Worm (Caenorhabditis elegans) whole organism, L4 larva: ENCODE results near the gene cey-1.

Experiments used
- D1046.2 ChIP-seq: fragments of 200-800 bp; sonication (Bioruptor generic); IDR thresholded peaks from 2 replicates; pipeline ENCODE4 v1.3.6; 2022; ENCODE audit warnings: missing genetic modification characterization, missing compliant biosample characterization
- F10B5.3 ChIP-seq: sonication (generic microtip); optimal IDR thresholded peaks from 2 replicates; lab custom pipeline; 2016; ENCODE audit warnings: mild to moderate bottlenecking, missing genetic modification characterization, missing compliant biosample characterization
- F26F4.8 ChIP-seq: fragments of 200-800 bp; sonication (Bioruptor generic); conservative IDR thresholded peaks from 2 replicates; pipeline ENCODE4 v1.3.6; 2022; ENCODE audit warnings: missing genetic modification characterization, missing compliant biosample characterization
- F37D6.2 ChIP-seq: sonication (generic microtip); optimal IDR thresholded peaks from 2 replicates; lab custom pipeline; 2016; ENCODE audit warnings: mild to moderate bottlenecking, missing genetic modification characterization, missing compliant biosample characterization
- F44E2.7 ChIP-seq: fragments of 200-800 bp; sonication (Bioruptor generic); IDR thresholded peaks from 2 replicates; pipeline ENCODE4 v2.1.2; 2022; ENCODE audit warnings: missing genetic modification characterization, missing compliant biosample characterization
- T20F7.1 ChIP-seq: fragments of 200-800 bp; sonication (Bioruptor generic); optimal IDR thresholded peaks from 2 replicates; lab custom pipeline; 2018; ENCODE audit warnings: mild to moderate bottlenecking, missing genetic modification characterization, missing compliant biosample characterization
- T26A8.4 ChIP-seq: fragments of 200-800 bp; sonication (Bioruptor generic); IDR thresholded peaks from 2 replicates; pipeline ENCODE4 v1.3.6; 2022; ENCODE audit warnings: missing genetic modification characterization, missing compliant biosample characterization
- Y48G9A.11 ChIP-seq: fragments of 200-800 bp; sonication (Bioruptor generic); IDR thresholded peaks from 2 replicates; pipeline ENCODE4 v1.3.6; 2022; ENCODE audit warnings: missing genetic modification reagents, missing genetic modification characterization, missing compliant biosample characterization
- ZK337.2 ChIP-seq: fragments of 200-800 bp; sonication (Bioruptor generic); IDR thresholded peaks from 2 replicates; pipeline ENCODE4 v1.3.6; 2022; ENCODE audit warnings: missing genetic modification reagents, missing genetic modification characterization, missing compliant biosample characterization
- ama-1 ChIP-seq: fragments of 150-350 bp; optimal IDR thresholded peaks from 2 replicates; lab custom pipeline; 2014; ENCODE audit warnings: inconsistent platforms, mixed read lengths
- arid-1 ChIP-seq: fragments of 200-800 bp; sonication (Bioruptor generic); conservative IDR thresholded peaks from 2 replicates; pipeline ENCODE4 v1.3.6; 2022; ENCODE audit warnings: missing genetic modification reagents, missing genetic modification characterization, missing compliant biosample characterization
- attf-4 ChIP-seq: sonication (generic microtip); optimal IDR thresholded peaks from 3 replicates; lab custom pipeline; 2017; ENCODE audit warnings: missing biosample characterization, missing genetic modification characterization
- ceh-20 ChIP-seq: fragments of 200-800 bp; sonication (Bioruptor generic); IDR thresholded peaks from 2 replicates; pipeline ENCODE4 v1.3.6; 2022; ENCODE audit warnings: missing genetic modification reagents, missing genetic modification characterization, missing compliant biosample characterization
- ceh-32 ChIP-seq: sonication (generic microtip); optimal IDR thresholded peaks from 2 replicates; lab custom pipeline; 2016; ENCODE audit warnings: mild to moderate bottlenecking, missing genetic modification characterization, missing compliant biosample characterization; ENCODE audit not compliant: poor library complexity
- ces-1 ChIP-seq: fragments of 150-350 bp; sonication (generic microtip); optimal IDR thresholded peaks from 4 replicates; lab custom pipeline; 2014; ENCODE audit warnings: missing biosample characterization, missing genetic modification reagents, missing genetic modification characterization
- cey-2 ChIP-seq: sonication (generic microtip); optimal IDR thresholded peaks from 3 replicates; lab custom pipeline; 2017; ENCODE audit warnings: missing genetic modification characterization, mild to moderate bottlenecking, missing compliant biosample characterization, antibody characterized with exemption, borderline replicate concordance; ENCODE audit not compliant: insufficient read depth
- daf-19 ChIP-seq: fragments of 200-800 bp; sonication (Bioruptor generic); conservative IDR thresholded peaks from 2 replicates; pipeline ENCODE4 v1.3.6; 2022; ENCODE audit warnings: missing genetic modification characterization, missing compliant biosample characterization
- daf-8 ChIP-seq: fragments of 200-800 bp; sonication (Bioruptor generic); IDR thresholded peaks from 2 replicates; pipeline ENCODE4 v1.3.6; 2022; ENCODE audit warnings: missing genetic modification characterization, missing compliant biosample characterization
- dmd-6 ChIP-seq: fragments of 200-800 bp; sonication (Bioruptor generic); IDR thresholded peaks from 2 replicates; pipeline ENCODE4 v1.3.6; 2022; ENCODE audit warnings: missing genetic modification reagents, missing genetic modification characterization, missing compliant biosample characterization
- dmd-8 ChIP-seq: fragments of 200-800 bp; sonication (Bioruptor generic); IDR thresholded peaks from 2 replicates; pipeline ENCODE4 v1.3.6; 2022; ENCODE audit warnings: missing genetic modification characterization, missing compliant biosample characterization
- egl-27 ChIP-seq: sonication (generic microtip); optimal IDR thresholded peaks from 3 replicates; lab custom pipeline; 2017; ENCODE audit warnings: missing biosample characterization, missing genetic modification reagents, missing genetic modification characterization
- gei-8 ChIP-seq: fragments of 200-800 bp; sonication (Bioruptor generic); optimal IDR thresholded peaks from 2 replicates; lab custom pipeline; 2018; ENCODE audit warnings: mild to moderate bottlenecking, missing genetic modification characterization, missing compliant biosample characterization
- hlh-11 ChIP-seq: fragments of 200-800 bp; sonication (Bioruptor generic); optimal IDR thresholded peaks from 2 replicates; lab custom pipeline; 2018; ENCODE audit warnings: mild to moderate bottlenecking, missing genetic modification characterization, missing compliant biosample characterization
- lin-13 ChIP-seq: fragments of 150-350 bp; optimal IDR thresholded peaks from 2 replicates; lab custom pipeline; 2014; ENCODE audit warnings: missing biosample characterization, missing genetic modification reagents, missing genetic modification characterization
- lin-38 ChIP-seq: fragments of 200-800 bp; sonication (Bioruptor generic); IDR thresholded peaks from 2 replicates; pipeline ENCODE4 v1.3.6; 2022; ENCODE audit warnings: missing genetic modification reagents, missing genetic modification characterization, missing compliant biosample characterization
- lin-39 ChIP-seq: fragments of 150-350 bp; optimal IDR thresholded peaks from 2 replicates; lab custom pipeline; 2014; ENCODE audit warnings: missing biosample characterization, missing genetic modification reagents, missing genetic modification characterization
- lsy-2 ChIP-seq, 2 experiments: fragments of 150-350 bp in 1 of 2; sonication (generic microtip) in 1 of 2; optimal IDR thresholded peaks; 2 replicates each; lab custom pipeline; 2014 to 2017; ENCODE audit warnings: missing biosample characterization in 2 of 2, missing genetic modification characterization in 2 of 2
- madf-9 ChIP-seq: fragments of 200-800 bp; sonication (Bioruptor generic); conservative IDR thresholded peaks from 2 replicates; pipeline ENCODE4 v1.3.6; 2022; ENCODE audit warnings: missing genetic modification reagents, missing genetic modification characterization, missing compliant biosample characterization
- mdt-29 ChIP-seq: fragments of 200-800 bp; sonication (Bioruptor generic); IDR thresholded peaks from 2 replicates; pipeline ENCODE4 v1.3.6; 2022; ENCODE audit warnings: missing genetic modification reagents, missing genetic modification characterization, missing compliant biosample characterization
- mes-2 ChIP-seq: sonication (generic microtip); optimal IDR thresholded peaks from 2 replicates; lab custom pipeline; 2016; ENCODE audit warnings: missing genotype, mild to moderate bottlenecking, missing genetic modification characterization, missing compliant biosample characterization; ENCODE audit not compliant: poor library complexity, severe bottlenecking
- mxl-3 ChIP-seq: fragments of 200-800 bp; sonication (Bioruptor generic); optimal IDR thresholded peaks from 2 replicates; lab custom pipeline; 2018; ENCODE audit warnings: mild to moderate bottlenecking, missing genetic modification characterization, missing compliant biosample characterization
- nhr-10 ChIP-seq: fragments of 150-350 bp; optimal IDR thresholded peaks from 2 replicates; lab custom pipeline; 2014; ENCODE audit warnings: missing biosample characterization, missing genetic modification characterization
- nhr-102 ChIP-seq: sonication (generic microtip); optimal IDR thresholded peaks from 2 replicates; lab custom pipeline; 2016; ENCODE audit warnings: mild to moderate bottlenecking, missing genetic modification characterization, moderate library complexity, missing compliant biosample characterization
- nhr-237 ChIP-seq: sonication (generic microtip); optimal IDR thresholded peaks from 2 replicates; lab custom pipeline; 2017; ENCODE audit warnings: missing biosample characterization, missing genetic modification characterization
- nhr-42 ChIP-seq: fragments of 200-800 bp; sonication (Bioruptor generic); IDR thresholded peaks from 2 replicates; pipeline ENCODE4 v1.3.6; 2022; ENCODE audit warnings: missing genetic modification characterization, missing compliant biosample characterization
- nhr-48 ChIP-seq: sonication (generic microtip); optimal IDR thresholded peaks from 2 replicates; lab custom pipeline; 2016; ENCODE audit warnings: mild to moderate bottlenecking, missing genetic modification characterization, missing compliant biosample characterization
- nhr-76 ChIP-seq: fragments of 150-350 bp; optimal IDR thresholded peaks from 2 replicates; lab custom pipeline; 2014; ENCODE audit warnings: missing biosample characterization, missing genetic modification characterization
- pha-4 ChIP-seq, 2 experiments: fragments of 150-350 bp in 1 of 2; fragments of 200-800 bp in 1 of 2; sonication (Bioruptor generic) in 1 of 2; IDR thresholded peaks in 1 of 2; optimal IDR thresholded peaks in 1 of 2; 2 replicates each; pipeline versions ENCODE4 v1.3.6 to Lab custom; 2014 to 2022; ENCODE audit warnings: missing genetic modification characterization in 2 of 2, missing genetic modification reagents in 2 of 2, missing biosample characterization in 1 of 2, missing compliant biosample characterization in 1 of 2
- pqm-1 ChIP-seq: sonication (generic microtip); optimal IDR thresholded peaks from 2 replicates; lab custom pipeline; 2017; ENCODE audit warnings: missing biosample characterization, missing genetic modification characterization
- rbr-2 ChIP-seq: sonication (generic microtip); optimal IDR thresholded peaks from 2 replicates; lab custom pipeline; 2016; ENCODE audit warnings: missing genotype, missing genetic modification characterization, missing compliant biosample characterization
- saeg-2 ChIP-seq: fragments of 200-800 bp; sonication (Bioruptor generic); IDR thresholded peaks from 2 replicates; pipeline ENCODE4 v1.3.6; 2022; ENCODE audit warnings: missing genetic modification reagents, missing genetic modification characterization, missing compliant biosample characterization
- snpc-1.2 ChIP-seq: fragments of 200-800 bp; sonication (Bioruptor generic); IDR thresholded peaks from 2 replicates; pipeline ENCODE4 v1.3.6; 2022; ENCODE audit warnings: missing genetic modification reagents, missing genetic modification characterization, missing compliant biosample characterization
- spr-1 ChIP-seq: sonication (generic microtip); optimal IDR thresholded peaks from 2 replicates; lab custom pipeline; 2016; ENCODE audit warnings: mild to moderate bottlenecking, missing genetic modification characterization, missing compliant biosample characterization
- unc-130 ChIP-seq: sonication (generic microtip); optimal IDR thresholded peaks from 2 replicates; lab custom pipeline; 2016; ENCODE audit warnings: missing genetic modification reagents, missing genetic modification characterization, missing compliant biosample characterization
- unc-62 ChIP-seq, 3 experiments: fragments of 150-350 bp in 1 of 3; sonication (generic microtip); optimal IDR thresholded peaks in 2 of 3; peaks in 1 of 3; 1 replicate in 1 of 3; 2 replicates in 2 of 3; lab custom pipeline; 2014 to 2017; ENCODE audit warnings: missing biosample characterization in 3 of 3, missing genetic modification characterization in 3 of 3, missing genetic modification reagents in 3 of 3, missing genotype in 1 of 3
- vab-7 ChIP-seq: fragments of 200-800 bp; sonication (Bioruptor generic); IDR thresholded peaks from 2 replicates; pipeline ENCODE4 v1.3.6; 2022; ENCODE audit warnings: missing genetic modification reagents, missing genetic modification characterization, missing compliant biosample characterization
- zag-1 ChIP-seq: fragments of 150-350 bp; optimal IDR thresholded peaks from 2 replicates; lab custom pipeline; 2014; ENCODE audit warnings: missing biosample characterization, missing genetic modification characterization
- zfp-2 ChIP-seq: sonication (generic microtip); optimal IDR thresholded peaks from 2 replicates; lab custom pipeline; 2016; ENCODE audit warnings: mild to moderate bottlenecking, missing genetic modification characterization, missing compliant biosample characterization
- zfp-3 ChIP-seq: fragments of 200-800 bp; sonication (Bioruptor generic); conservative IDR thresholded peaks from 2 replicates; pipeline ENCODE4 v1.3.6; 2022; ENCODE audit warnings: missing genetic modification reagents, missing genetic modification characterization, missing compliant biosample characterization
- ztf-11 ChIP-seq: fragments of 150-350 bp; optimal IDR thresholded peaks from 2 replicates; lab custom pipeline; 2014; ENCODE audit warnings: missing biosample characterization, missing genetic modification characterization

Gene cey-1

DNA sequence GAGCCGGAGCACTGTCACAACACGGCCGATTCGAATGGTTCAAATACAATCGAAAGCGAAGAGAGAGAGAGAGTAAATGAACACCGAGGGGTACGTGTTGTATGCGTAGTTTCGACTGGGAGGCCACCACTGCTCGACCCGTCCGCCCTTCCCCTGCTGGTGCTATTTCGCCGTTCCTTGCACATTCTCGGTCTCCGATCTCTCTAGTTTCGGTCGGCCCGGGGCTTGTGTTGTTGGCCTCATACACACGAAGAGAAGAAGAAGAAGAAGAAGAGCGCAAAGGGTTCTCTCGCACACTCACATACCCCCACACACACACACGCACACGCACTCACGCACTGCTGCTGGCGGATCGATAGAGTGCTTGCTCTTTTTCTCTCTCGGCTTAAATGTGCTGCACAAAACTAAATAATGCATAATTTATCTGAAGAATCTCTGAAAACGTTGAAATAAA, 1.9 kb upstream of the cey-1 start:
- TF ChIP-seq attf-4 (tag; lab: Kevin White, UChicago) (no peak), T26A8.4 (GFP tag; lab: Robert Waterston, UW) (peak; percentile 62; the same call in 1 of the 2 replicates), ceh-20 (GFP tag; lab: Robert Waterston, UW) (0 out of 2 replicates have a peak, but pooled peaks have one; percentile 63), pha-4 (GFP tag; IDR thresholded peaks at IDR 0.05; lab: Robert Waterston, UW) (peak; percentile 75), pha-4 (tag; optimal IDR thresholded peaks at IDR 0.05; lab: Kevin White, UChicago) (no peak), mxl-3 (GFP tag; lab: Kevin White, UChicago) (peak; percentile 56), ztf-11 (tag; lab: Kevin White, UChicago) (no peak), daf-19 (GFP tag; lab: Robert Waterston, UW) (no peak), lin-13 (GFP tag; lab: Kevin White, UChicago) (peak; percentile 47), F44E2.7 (GFP tag; lab: Robert Waterston, UW) (no peak), unc-62 (GFP tag; optimal IDR thresholded peaks at IDR 0.05 in 1 of 2; lab: Kevin White, UChicago) (no peak), unc-62 (tag; optimal IDR thresholded peaks at IDR 0.05; lab: Kevin White, UChicago) (no peak), nhr-48 (peak; percentile 48), pqm-1 (tag; lab: Kevin White, UChicago) (no peak), nhr-76 (tag; lab: Kevin White, UChicago) (no peak), arid-1 (GFP tag; lab: Robert Waterston, UW) (peak; percentile 32; the same call in 1 of the 2 replicates), nhr-102 (peak; percentile 20), lin-39 (tag; lab: Kevin White, UChicago) (no peak), zfp-2 (no peak), F26F4.8 (GFP tag; lab: Robert Waterston, UW) (no peak), nhr-10 (no peak), zfp-3 (no peak), rbr-2 (tag; lab: Kevin White, UChicago) (peak; percentile 89), ZK337.2 (GFP tag; lab: Robert Waterston, UW) (no peak), dmd-6 (GFP tag; lab: Robert Waterston, UW) (peak; percentile 63), mdt-29 (GFP tag; lab: Robert Waterston, UW) (no peak), lin-38 (peak; percentile 52), nhr-42 (no peak), Y48G9A.11 (0 out of 2 replicates have a peak, but pooled peaks have one; percentile 20), gei-8 (GFP tag; lab: Kevin White, UChicago) (no peak), egl-27 (tag; lab: Kevin White, UChicago) (no peak), snpc-1.2 (GFP tag; lab: Robert Waterston, UW) (no peak), T20F7.1 (GFP tag; lab: Kevin White, UChicago) (peak; percentile 77), F37D6.2 (peak; percentile 42), lsy-2 (tag; optimal IDR thresholded peaks at IDR 0.05; lab: Kevin White, UChicago) (peak; percentile 54 to 75), madf-9 (GFP tag; lab: Robert Waterston, UW) (0 out of 2 replicates have a peak, but pooled peaks have one; percentile 13), mes-2 (tag; lab: Kevin White, UChicago) (peak; percentile 62), unc-130 (GFP tag; lab: Kevin White, UChicago) (no peak), ces-1 (GFP tag; lab: Kevin White, UChicago) (no peak), nhr-237 (tag; lab: Kevin White, UChicago) (no peak), vab-7 (peak; percentile 54; the same call in 1 of the 2 replicates), cey-2 (tag; lab: Kevin White, UChicago) (no peak), saeg-2 (GFP tag; lab: Robert Waterston, UW) (no peak), F10B5.3 (tag; lab: Kevin White, UChicago) (no peak), dmd-8 (GFP tag; lab: Robert Waterston, UW) (peak; percentile 45; the same call in 1 of the 2 replicates), zag-1 (no peak), ceh-32 (tag; lab: Kevin White, UChicago) (no peak), ama-1 (peak; percentile 60), daf-8 (GFP tag; lab: Robert Waterston, UW) (no peak), D1046.2 (GFP tag; lab: Robert Waterston, UW) (no peak), spr-1 (tag; lab: Kevin White, UChicago) (peak; percentile 16), hlh-11 (tag; lab: Kevin White, UChicago) (peak; percentile 86)
